Fruit fly (Drosophila melanogaster): ENCODE measurements around the gene r-cup.
A peak's percentile ranks its signal among the peaks of the same experiment; 100 is the strongest.

DNA sequence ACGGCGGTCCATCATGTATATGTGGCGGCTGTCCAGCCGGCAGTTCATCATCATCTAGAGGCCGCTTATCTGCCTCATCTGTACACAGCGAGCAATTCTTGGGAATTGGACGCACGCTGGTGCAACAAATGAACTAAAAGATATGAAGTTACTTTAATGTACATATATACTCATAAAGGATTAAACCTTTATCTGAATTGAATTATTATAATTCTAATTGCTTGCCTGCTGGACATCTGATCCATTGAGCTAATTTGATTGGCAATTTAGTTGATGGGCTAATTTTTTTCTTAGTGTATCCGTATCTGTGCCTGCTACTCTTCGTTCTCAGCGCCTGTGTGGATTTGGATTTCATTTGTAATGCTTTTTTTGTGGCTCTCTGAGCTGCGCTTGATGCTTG, 47.3 kb upstream of the r-cup start:
- TF ChIP-seq Smox (GFP tag; optimal IDR thresholded peaks at IDR 0.05) (peak; percentile 84), Met (GFP tag; optimal IDR thresholded peaks at IDR 0.05) (peak; percentile 85), CG8632 (GFP tag; optimal IDR thresholded peaks at IDR 0.05) (peak; percentile 80), Hr4 (GFP tag; optimal IDR thresholded peaks at IDR 0.05) (peak; percentile 89), CG6792 (GFP tag; optimal IDR thresholded peaks at IDR 0.05) (peak; percentile 86), fkh (GFP tag; optimal IDR thresholded peaks at IDR 0.05) (no peak)

Measured in whole organism, prepupa.